Worm (Caenorhabditis elegans): ENCODE measurements around the gene prx-13.

- TF ChIP-seq him-1 (tag; optimal IDR thresholded peaks at IDR 0.05), result no peak
- TF ChIP-seq dao-5 (tag; optimal IDR thresholded peaks at IDR 0.05), result no peak
Observed at ce11 chrII:7204951-7205350, 46.9 kb downstream of the prx-13 start, which contains the start of gene srd-58.
